Fruit fly (Drosophila melanogaster): ENCODE measurements around the gene CG6729.

dm6 chr2L:10751879-10752620, 8.3 kb upstream of the CG6729 start:
- no peak for TF ChIP-seq CG10348 (GFP tag; IDR thresholded peaks at IDR 0.05)
- TF ChIP-seq Snoo (tag; optimal IDR thresholded peaks at IDR 0.05): no peak
